Worm (Caenorhabditis elegans): ENCODE data around the gene sru-44.

DNA sequence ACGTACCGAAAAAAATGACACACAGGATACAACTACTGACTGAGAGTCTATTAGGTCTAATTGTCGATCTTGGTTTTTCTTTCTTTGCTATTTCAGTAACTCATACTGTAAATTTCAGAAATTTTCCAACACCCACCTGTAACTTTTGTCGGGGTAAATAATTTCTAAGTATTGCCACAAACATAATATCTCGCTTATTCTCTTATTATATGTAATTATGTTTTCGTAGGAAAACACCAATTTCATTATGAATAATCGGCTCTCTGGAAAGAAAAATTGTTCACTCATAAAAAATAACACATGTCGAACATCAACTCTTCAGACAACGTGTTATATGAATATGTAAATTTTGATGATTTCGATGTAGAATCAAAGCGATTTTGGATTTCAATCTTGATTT lies 47.0 kb downstream of the sru-44 start, which contains the start of gene srw-48:
- TF ChIP-seq him-1 (tag; optimal IDR thresholded peaks at IDR 0.05) (no peak), W03F9.2 (tag; optimal IDR thresholded peaks at IDR 0.05) (no peak), dao-5 (tag; optimal IDR thresholded peaks at IDR 0.05) (no peak)
